Fruit fly (Drosophila melanogaster) whole organism, embryonic: ENCODE measurements around the gene CG12253.

Source experiments
- ATbp ChIP-seq: fragments of 200-800 bp; sonication (Bioruptor generic); optimal IDR thresholded peaks from 2 replicates; lab custom pipeline; 2017; ENCODE audit warnings: missing biosample characterization, mild to moderate bottlenecking, missing genetic modification characterization, missing genetic modification reagents
- Adf1 ChIP-seq: fragments of 200-800 bp; sonication (Bioruptor generic); IDR thresholded peaks from 2 replicates; pipeline ENCODE4 v1.3.6; 2022; ENCODE audit warnings: missing biosample characterization, missing genetic modification characterization
- Awh ChIP-seq: fragments of 200-800 bp; sonication (Bioruptor generic); IDR thresholded peaks from 2 replicates; pipeline ENCODE4, ENCODE4 v1.3.6; 2022; ENCODE audit warnings: missing biosample characterization, missing genetic modification characterization
- Bdp1 ChIP-seq: fragments of 200-800 bp; sonication (Bioruptor generic); optimal IDR thresholded peaks from 3 replicates; lab custom pipeline; 2016; ENCODE audit warnings: missing biosample characterization, missing genetic modification characterization
- C15 ChIP-seq: fragments of 200-800 bp; sonication (Bioruptor generic); IDR thresholded peaks from 3 replicates; pipeline ENCODE4 v1.3.6; 2022; ENCODE audit warnings: missing biosample characterization, missing genetic modification characterization
- CG1529 ChIP-seq: fragments of 200-800 bp; sonication (Bioruptor generic); optimal IDR thresholded peaks from 3 replicates; lab custom pipeline; 2018; ENCODE audit warnings: missing biosample characterization, missing genetic modification characterization
- CG2120 ChIP-seq: fragments of 200-800 bp; sonication (Bioruptor generic); optimal IDR thresholded peaks from 3 replicates; lab custom pipeline; 2016; ENCODE audit warnings: missing biosample characterization, missing genetic modification characterization
- CG2199 ChIP-seq: fragments of 200-800 bp; sonication (Bioruptor generic); IDR thresholded peaks from 3 replicates; pipeline ENCODE4 v1.3.6; 2022; ENCODE audit warnings: missing biosample characterization, missing genetic modification characterization
- CG32772 ChIP-seq: fragments of 200-800 bp; sonication (Bioruptor generic); IDR thresholded peaks from 2 replicates; pipeline ENCODE4 v1.3.6; 2022; ENCODE audit warnings: missing biosample characterization, missing genetic modification characterization
- CG5180 ChIP-seq: fragments of 200-800 bp; sonication (Bioruptor generic); optimal IDR thresholded peaks from 3 replicates; lab custom pipeline; 2017; ENCODE audit warnings: missing biosample characterization, missing genetic modification characterization, mild to moderate bottlenecking, moderate library complexity, missing genetic modification reagents
- CG6689 ChIP-seq: fragments of 200-800 bp; sonication (Bioruptor generic); IDR thresholded peaks from 2 replicates; pipeline ENCODE4 v1.3.6; 2022; ENCODE audit warnings: missing biosample characterization, missing genetic modification characterization
- CG7786 ChIP-seq: fragments of 200-800 bp; sonication (Bioruptor generic); optimal IDR thresholded peaks from 2 replicates; lab custom pipeline; 2016; ENCODE audit warnings: missing biosample characterization, missing genetic modification characterization
- CG7839 ChIP-seq: fragments of 200-800 bp; sonication (Bioruptor generic); optimal IDR thresholded peaks from 3 replicates; lab custom pipeline; 2018; ENCODE audit warnings: missing biosample characterization, mild to moderate bottlenecking, missing genetic modification characterization, moderate library complexity
- CG9876 ChIP-seq: fragments of 200-800 bp; sonication (Bioruptor generic); optimal IDR thresholded peaks from 2 replicates; lab custom pipeline; 2016; ENCODE audit warnings: missing biosample characterization, missing genetic modification characterization
- Doc3 ChIP-seq: fragments of 200-800 bp; sonication (Bioruptor generic); IDR thresholded peaks from 3 replicates; pipeline ENCODE4 v1.3.6; 2022; ENCODE audit warnings: missing biosample characterization, missing genetic modification characterization; ENCODE audit not compliant: partially characterized antibody
- Eip74EF ChIP-seq, 2 experiments: fragments of 200-800 bp in 1 of 2; fragments of >200 bp in 1 of 2; sonication (Bioruptor generic) in 1 of 2; optimal IDR thresholded peaks; 2 replicates each; lab custom pipeline; 2017 to 2019; ENCODE audit warnings: missing biosample characterization in 2 of 2, missing genetic modification characterization in 2 of 2, mild to moderate bottlenecking in 1 of 2, moderate library complexity in 1 of 2
- Ets97D ChIP-seq: fragments of 200-800 bp; sonication (Bioruptor generic); optimal IDR thresholded peaks from 3 replicates; lab custom pipeline; 2016; ENCODE audit warnings: missing biosample characterization, missing genetic modification characterization
- H2.0 ChIP-seq: fragments of 200-800 bp; sonication (Bioruptor generic); IDR thresholded peaks from 2 replicates; pipeline ENCODE4 v1.3.6; 2022; ENCODE audit warnings: missing biosample characterization, missing genetic modification characterization
- HLHmδ ChIP-seq: fragments of 200-800 bp; sonication (Bioruptor generic); optimal IDR thresholded peaks from 2 replicates; lab custom pipeline; 2018; ENCODE audit warnings: missing biosample characterization, mild to moderate bottlenecking, missing genetic modification characterization, moderate library complexity
- Hmr ChIP-seq: fragments of 200-800 bp; sonication (Bioruptor generic); optimal IDR thresholded peaks from 3 replicates; lab custom pipeline; 2017; ENCODE audit warnings: mild to moderate bottlenecking, missing biosample characterization, missing genetic modification reagents, missing genetic modification characterization
- Hr39 ChIP-seq: fragments of >200 bp; optimal IDR thresholded peaks from 2 replicates; lab custom pipeline; 2017
- Mes4 ChIP-seq: fragments of 200-800 bp; sonication (Bioruptor generic); optimal IDR thresholded peaks from 2 replicates; lab custom pipeline; 2016; ENCODE audit warnings: missing biosample characterization, missing genetic modification characterization
- NFAT ChIP-seq: fragments of 200-800 bp; sonication (Bioruptor generic); IDR thresholded peaks from 2 replicates; pipeline ENCODE4 v1.3.6; 2022; ENCODE audit warnings: missing biosample characterization, missing genetic modification characterization
- Side ChIP-seq: fragments of 200-800 bp; sonication (Bioruptor generic); optimal IDR thresholded peaks from 2 replicates; lab custom pipeline; 2016; ENCODE audit warnings: missing biosample characterization, missing genetic modification characterization
- Spps ChIP-seq: fragments of 200-800 bp; sonication (Bioruptor generic); optimal IDR thresholded peaks from 2 replicates; lab custom pipeline; 2018; ENCODE audit warnings: missing biosample characterization, mild to moderate bottlenecking, missing genetic modification characterization
- al ChIP-seq: fragments of 200-800 bp; sonication (Bioruptor generic); IDR thresholded peaks from 2 replicates; pipeline ENCODE4 v1.3.6; 2022; ENCODE audit warnings: missing biosample characterization, missing genetic modification characterization
- bcd ChIP-seq: fragments of 200-800 bp; sonication (Bioruptor generic); optimal IDR thresholded peaks from 2 replicates; lab custom pipeline; 2017; ENCODE audit warnings: missing biosample characterization, mild to moderate bottlenecking, missing genetic modification characterization
- dimm ChIP-seq: fragments of 200-800 bp; sonication (Bioruptor generic); IDR thresholded peaks from 2 replicates; pipeline ENCODE4 v1.3.6; 2022; ENCODE audit warnings: missing biosample characterization, missing genetic modification characterization
- ems ChIP-seq: fragments of 200-800 bp; sonication (Bioruptor generic); optimal IDR thresholded peaks from 3 replicates; lab custom pipeline; 2016; ENCODE audit warnings: missing biosample characterization, missing genetic modification characterization
- exex ChIP-seq: fragments of 200-800 bp; sonication (Bioruptor generic); optimal IDR thresholded peaks from 4 replicates; lab custom pipeline; 2018; ENCODE audit warnings: missing biosample characterization, mild to moderate bottlenecking, missing genetic modification characterization, moderate library complexity
- fd64A ChIP-seq: fragments of 200-800 bp; sonication (Bioruptor generic); optimal IDR thresholded peaks from 3 replicates; lab custom pipeline; 2018; ENCODE audit warnings: missing biosample characterization, mild to moderate bottlenecking, missing genetic modification characterization
- gem ChIP-seq: fragments of 200-800 bp; sonication (Bioruptor generic); optimal IDR thresholded peaks from 2 replicates; lab custom pipeline; 2019; ENCODE audit warnings: missing biosample characterization, mild to moderate bottlenecking, missing genetic modification characterization, moderate library complexity
- gro ChIP-seq: fragments of 200-800 bp; sonication (Bioruptor generic); optimal IDR thresholded peaks from 2 replicates; lab custom pipeline; 2016; ENCODE audit warnings: missing biosample characterization, missing genetic modification characterization
- insv ChIP-seq, 2 experiments: fragments of 200-800 bp; sonication (Bioruptor generic); optimal IDR thresholded peaks; 3 replicates each; lab custom pipeline; 2016 to 2018; ENCODE audit warnings: missing biosample characterization in 2 of 2, missing genetic modification characterization in 2 of 2
- jigr1 ChIP-seq: fragments of 200-800 bp; sonication (Bioruptor generic); IDR thresholded peaks from 3 replicates; pipeline ENCODE4 v1.3.6; 2022; ENCODE audit warnings: missing biosample characterization, missing genetic modification characterization
- ken ChIP-seq: fragments of 200-800 bp; sonication (Bioruptor generic); IDR thresholded peaks from 3 replicates; pipeline ENCODE4 v1.3.6; 2022; ENCODE audit warnings: missing biosample characterization, missing genetic modification characterization
- mam ChIP-seq: fragments of 200-800 bp; sonication (Bioruptor generic); optimal IDR thresholded peaks from 3 replicates; lab custom pipeline; 2016; ENCODE audit warnings: missing biosample characterization, missing genetic modification characterization
- nerfin-1 ChIP-seq: fragments of 200-800 bp; sonication (Bioruptor generic); optimal IDR thresholded peaks from 3 replicates; lab custom pipeline; 2019; ENCODE audit warnings: missing biosample characterization, mild to moderate bottlenecking, missing genetic modification characterization, moderate library complexity
- nmo ChIP-seq: fragments of 200-800 bp; sonication (Bioruptor generic); optimal IDR thresholded peaks from 2 replicates; lab custom pipeline; 2018; ENCODE audit warnings: missing biosample characterization, mild to moderate bottlenecking, missing genetic modification characterization, moderate library complexity
- nom ChIP-seq: fragments of 200-800 bp; sonication (Bioruptor generic); optimal IDR thresholded peaks from 2 replicates; lab custom pipeline; 2017; ENCODE audit warnings: missing biosample characterization, missing genetic modification characterization, mild to moderate bottlenecking, moderate library complexity, missing genetic modification reagents
- odd ChIP-seq: fragments of 200-800 bp; sonication (Bioruptor generic); optimal IDR thresholded peaks from 2 replicates; lab custom pipeline; 2017; ENCODE audit warnings: missing biosample characterization, mild to moderate bottlenecking, missing genetic modification characterization
- onecut ChIP-seq: fragments of 200-800 bp; sonication (Bioruptor generic); IDR thresholded peaks from 2 replicates; pipeline ENCODE4 v1.3.6; 2022; ENCODE audit warnings: missing biosample characterization, missing genetic modification characterization
- otp ChIP-seq: fragments of 200-800 bp; sonication (Bioruptor generic); IDR thresholded peaks from 3 replicates; pipeline ENCODE4, ENCODE4 v1.3.6; 2022; ENCODE audit warnings: missing biosample characterization, missing genetic modification characterization
- pho ChIP-seq: fragments of 200-800 bp; sonication (Bioruptor generic); optimal IDR thresholded peaks from 2 replicates; lab custom pipeline; 2016; ENCODE audit warnings: missing biosample characterization, missing genetic modification characterization
- pnt ChIP-seq: fragments of 200-800 bp; sonication (Bioruptor generic); optimal IDR thresholded peaks from 3 replicates; lab custom pipeline; 2016; ENCODE audit warnings: missing biosample characterization, missing genetic modification characterization
- repo ChIP-seq: fragments of 200-800 bp; sonication (Bioruptor generic); optimal IDR thresholded peaks from 2 replicates; lab custom pipeline; 2016; ENCODE audit warnings: missing biosample characterization, missing genetic modification characterization
- sim ChIP-seq: fragments of 200-800 bp; sonication (Bioruptor generic); IDR thresholded peaks from 2 replicates; pipeline ENCODE4 v1.3.6; 2022; ENCODE audit warnings: missing biosample characterization, missing genetic modification characterization
- tin ChIP-seq: fragments of 200-800 bp; sonication (Bioruptor generic); optimal IDR thresholded peaks from 3 replicates; lab custom pipeline; 2016; ENCODE audit warnings: missing biosample characterization, missing genetic modification characterization
- tll ChIP-seq, 2 experiments: fragments of 200-800 bp in 1 of 2; fragments of >200 bp in 1 of 2; sonication (Bioruptor generic) in 1 of 2; optimal IDR thresholded peaks; 2 replicates each; lab custom pipeline; 2017 to 2019; ENCODE audit warnings: missing biosample characterization in 2 of 2, missing genetic modification characterization in 2 of 2, mild to moderate bottlenecking in 1 of 2, moderate library complexity in 1 of 2
- tup ChIP-seq: fragments of 200-800 bp; sonication (Bioruptor generic); optimal IDR thresholded peaks from 2 replicates; lab custom pipeline; 2016; ENCODE audit warnings: missing biosample characterization, mild to moderate bottlenecking, missing genetic modification characterization, moderate library complexity

The CG12253 gene

DNA sequence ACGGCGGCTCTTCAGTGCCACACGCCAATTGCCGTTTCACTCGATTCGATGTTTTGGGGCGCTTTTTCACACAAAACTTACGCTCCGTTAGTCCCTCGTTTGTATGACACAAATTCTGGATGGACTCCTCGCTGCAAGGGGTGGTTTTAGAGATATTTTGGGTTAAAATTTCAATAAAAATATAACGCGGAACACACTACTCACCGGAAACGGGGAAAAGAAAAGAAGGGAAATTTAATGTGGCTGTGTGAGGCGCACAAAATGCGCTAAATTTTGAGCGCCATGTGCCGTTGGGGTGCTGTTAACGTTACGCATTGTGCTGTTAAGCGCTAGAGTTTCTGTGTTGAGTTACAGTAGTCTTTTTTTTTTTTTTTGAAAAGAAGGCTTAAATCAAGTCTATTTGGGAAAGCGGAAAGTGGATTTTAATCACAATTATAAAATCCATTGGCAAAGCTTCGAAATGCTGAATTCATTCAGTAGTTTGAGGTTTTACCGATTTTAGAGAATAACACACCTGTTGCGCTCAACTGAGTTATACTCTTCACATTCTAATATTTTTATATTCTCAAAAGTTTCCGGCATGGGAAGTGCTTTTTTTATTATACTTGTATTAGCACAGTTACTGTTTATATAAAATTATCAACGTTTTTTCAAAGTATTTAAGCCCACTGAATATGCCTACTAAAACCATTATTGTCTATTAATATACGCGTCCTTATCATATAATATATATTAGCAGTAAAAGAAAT, 16.5 kb downstream of the CG12253 start, which contains the start of gene RpL9 (continued):
- TF ChIP-seq nom (GFP tag; lab: Kevin White, UChicago) (peak; percentile 88), NFAT (no peak; the same call in 1 of the 2 replicates), Side (GFP tag; lab: Kevin White, UChicago) (peak; percentile 82), gro (GFP tag; lab: Kevin White, UChicago) (peak; percentile 73), mam (GFP tag; lab: Kevin White, UChicago) (no peak), CG6689 (GFP tag; lab: Robert Waterston, UW) (no peak; the same call in 1 of the 2 replicates), pho (GFP tag; lab: Kevin White, UChicago) (no peak), gem (no peak), onecut (GFP tag; lab: Robert Waterston, UW) (peak; percentile 85), Doc3 (GFP tag; lab: Robert Waterston, UW) (no peak), tll (GFP tag; optimal IDR thresholded peaks at IDR 0.05; lab: Kevin White, UChicago) (no peak), CG5180 (GFP tag; lab: Kevin White, UChicago) (peak; percentile 67), tin (GFP tag; lab: Kevin White, UChicago) (peak; percentile 25), insv (GFP tag; optimal IDR thresholded peaks at IDR 0.05; lab: Kevin White, UChicago) (peak in 1 of 2 experiments; percentile 56), H2.0 (peak; percentile 34), jigr1 (GFP tag; lab: Robert Waterston, UW) (no peak), nmo (GFP tag; lab: Kevin White, UChicago) (no peak), exex (tag; lab: Kevin White, UChicago) (peak; percentile 42), Mes4 (GFP tag; lab: Kevin White, UChicago) (peak; percentile 68), Eip74EF (GFP tag; optimal IDR thresholded peaks at IDR 0.05; lab: Kevin White, UChicago) (no peak), nerfin-1 (tag; lab: Kevin White, UChicago) (peak; percentile 70), ems (GFP tag; lab: Kevin White, UChicago) (no peak), CG2199 (0 out of 3 replicates have a peak, but pooled peaks have one; percentile 54), Bdp1 (GFP tag; lab: Kevin White, UChicago) (peak; percentile 17), otp (GFP tag; lab: Robert Waterston, UW) (peak; percentile 92), HLHmδ (GFP tag; lab: Kevin White, UChicago) (peak; percentile 79), fd64A (no peak), CG7839 (tag; lab: Kevin White, UChicago) (no peak), CG32772 (no peak), odd (GFP tag; lab: Kevin White, UChicago) (peak; percentile 87), Hmr (GFP tag; lab: Kevin White, UChicago) (no peak), CG1529 (GFP tag; lab: Kevin White, UChicago) (peak; percentile 69), CG7786 (no peak), Spps (tag; lab: Kevin White, UChicago) (peak; percentile 58), ATbp (GFP tag; lab: Kevin White, UChicago) (no peak), tup (GFP tag; lab: Kevin White, UChicago) (no peak), Hr39 (lab: Kevin White, UChicago) (no peak), Awh (GFP tag; lab: Robert Waterston, UW) (peak; percentile 79), sim (GFP tag; lab: Robert Waterston, UW) (peak; percentile 69; the same call in 1 of the 2 replicates), Adf1 (GFP tag; lab: Robert Waterston, UW) (no peak), bcd (GFP tag; lab: Kevin White, UChicago) (peak; percentile 85), CG9876 (GFP tag; lab: Kevin White, UChicago) (peak; percentile 33), al (GFP tag; lab: Robert Waterston, UW) (no peak; the same call in 1 of the 2 replicates), dimm (GFP tag; lab: Robert Waterston, UW) (no peak), Ets97D (GFP tag; lab: Kevin White, UChicago) (peak; percentile 98), C15 (GFP tag; lab: Robert Waterston, UW) (peak; percentile 61; the same call in 1 of the 3 replicates), repo (GFP tag; lab: Kevin White, UChicago) (peak; percentile 17), ken (GFP tag; lab: Robert Waterston, UW) (peak; percentile 76; the same call in 1 of the 3 replicates), CG2120 (GFP tag; lab: Kevin White, UChicago) (peak; percentile 3), pnt (GFP tag; lab: Kevin White, UChicago) (no peak)
